Worm (Caenorhabditis elegans): ENCODE data around the gene F53F8.5.

Gene F53F8.5

DNA sequence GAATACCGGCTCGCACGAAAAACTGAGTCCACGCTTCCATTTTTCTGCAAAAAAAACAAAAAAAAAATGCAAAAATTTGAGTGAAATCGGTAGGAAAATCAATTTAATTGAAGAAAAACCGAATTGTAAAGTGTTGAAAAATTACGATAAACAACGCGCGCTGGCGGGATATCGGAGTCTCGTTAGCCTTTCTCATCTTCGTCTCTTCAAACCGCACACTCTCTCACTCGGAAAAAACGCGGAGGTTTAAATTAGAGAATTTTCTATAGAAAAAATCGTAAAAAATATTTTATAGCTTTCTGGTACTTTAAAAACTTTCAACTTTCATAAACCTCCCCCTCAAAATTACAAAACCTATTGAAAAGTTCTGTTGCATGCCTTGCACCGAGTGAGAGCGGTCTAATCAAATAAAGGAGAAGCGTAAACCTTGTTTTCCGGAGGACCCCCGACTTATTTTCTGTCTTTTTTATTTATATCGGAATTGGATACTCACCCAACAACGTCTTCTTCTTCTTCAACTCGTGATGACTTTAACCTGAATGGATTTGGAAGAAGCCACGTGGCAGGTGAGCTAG is at the start of gene F53F8.5, which contains the start of gene F53F8.6:
TSS of gene F53F8.5 (minus strand) at position 52 of the 575 bp plus-strand sequence.
TSS of gene F53F8.6 (plus strand) at position 230 of the 575 bp plus-strand sequence.
- TF ChIP-seq pes-1 (GFP tag; IDR thresholded peaks at IDR 0.05), result no peak
- TF ChIP-seq tbx-37 (GFP tag; conservative IDR thresholded peaks at IDR 0.05), result 0 out of 2 replicates have a peak, but pooled peaks have one; percentile 20

DNA sequence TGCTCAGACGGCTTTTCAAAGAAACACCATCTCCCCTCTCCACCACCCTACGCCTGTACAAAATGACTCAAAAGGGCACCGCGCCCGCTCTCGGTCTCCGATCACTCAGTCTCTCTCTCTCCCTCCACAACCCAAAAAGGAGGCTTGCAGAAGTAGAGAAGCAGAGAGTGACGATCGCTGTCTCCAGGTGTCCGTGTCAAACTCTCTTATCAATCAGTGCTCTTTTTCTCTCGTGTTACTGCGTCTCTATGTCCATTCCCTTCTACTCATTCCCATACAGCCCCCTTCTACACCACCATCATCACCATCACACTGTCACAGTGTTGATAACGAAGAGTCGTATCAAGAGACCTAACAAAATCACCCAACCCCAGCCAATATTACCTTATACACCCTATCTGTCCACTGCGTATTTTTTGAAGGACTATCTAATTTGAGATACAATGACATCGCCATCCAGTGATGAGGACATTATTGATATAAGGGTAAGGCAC is 48.8 kb upstream of the F53F8.5 start, which contains the start of gene pha-4:
TSS of gene pha-4 (plus strand) at position 444 of the 494 bp plus-strand sequence.
- no peak for TF ChIP-seq tbx-11 (GFP tag; IDR thresholded peaks at IDR 0.05)
- no peak for TF ChIP-seq ama-1 (optimal IDR thresholded peaks at IDR 0.05)
- TF ChIP-seq sea-1 (GFP tag; conservative IDR thresholded peaks at IDR 0.05), result no peak
- no peak for TF ChIP-seq tra-4 (tag; optimal IDR thresholded peaks at IDR 0.05)
- TF ChIP-seq scrt-1 (GFP tag; IDR thresholded peaks at IDR 0.05), result no peak
- TF ChIP-seq flt-1 (GFP tag; IDR thresholded peaks at IDR 0.05), result no peak
- TF ChIP-seq hnd-1 (tag; optimal IDR thresholded peaks at IDR 0.05), result no peak
- TF ChIP-seq aly-1 (tag; optimal IDR thresholded peaks at IDR 0.05), result no peak
- no peak for TF ChIP-seq ceh-36 (tag; optimal IDR thresholded peaks at IDR 0.05)
- no peak for TF ChIP-seq hmbx-1 (tag; optimal IDR thresholded peaks at IDR 0.05)
- TF ChIP-seq hmg-4 (GFP tag; optimal IDR thresholded peaks at IDR 0.05), result no peak

- TF ChIP-seq F13C5.2 (tag; optimal IDR thresholded peaks at IDR 0.05) (no peak), hmbx-1 (tag; optimal IDR thresholded peaks at IDR 0.05) (no peak), tbx-11 (GFP tag; IDR thresholded peaks at IDR 0.05) (no peak), hnd-1 (tag; optimal IDR thresholded peaks at IDR 0.05) (no peak), scrt-1 (GFP tag; IDR thresholded peaks at IDR 0.05) (no peak), B0310.2 (tag; optimal IDR thresholded peaks at IDR 0.05) (no peak), tra-4 (tag; optimal IDR thresholded peaks at IDR 0.05) (no peak), ceh-13 (GFP tag; optimal IDR thresholded peaks at IDR 0.05) (no peak), ets-7 (tag; optimal IDR thresholded peaks at IDR 0.05) (no peak), tbx-37 (GFP tag; conservative IDR thresholded peaks at IDR 0.05) (no peak), aly-1 (tag; optimal IDR thresholded peaks at IDR 0.05) (no peak), ama-1 (optimal IDR thresholded peaks at IDR 0.05) (no peak), sea-1 (GFP tag; conservative IDR thresholded peaks at IDR 0.05) (no peak), ceh-36 (tag; optimal IDR thresholded peaks at IDR 0.05) (no peak), pes-1 (GFP tag; IDR thresholded peaks at IDR 0.05) (no peak)
These were observed 45.2 kb upstream of the F53F8.5 start for ce11 chrV:20749098-20749497.

- TF ChIP-seq tbx-11 (GFP tag; IDR thresholded peaks at IDR 0.05) (0 out of 2 replicates have a peak, but pooled peaks have one; percentile 17), ama-1 (optimal IDR thresholded peaks at IDR 0.05) (no peak)
These were observed 44.1 kb upstream of the F53F8.5 start for ce11 chrV:20747964-20748363.

ce11 chrV:20746805-20747204 is 43.0 kb upstream of the F53F8.5 start:
- TF ChIP-seq scrt-1 (GFP tag; IDR thresholded peaks at IDR 0.05), result no peak
- no peak for TF ChIP-seq ama-1 (optimal IDR thresholded peaks at IDR 0.05)
- no peak for TF ChIP-seq pes-1 (GFP tag; IDR thresholded peaks at IDR 0.05)
- TF ChIP-seq aly-1 (tag; optimal IDR thresholded peaks at IDR 0.05), result no peak
- TF ChIP-seq ceh-36 (tag; optimal IDR thresholded peaks at IDR 0.05), result no peak
- TF ChIP-seq hmbx-1 (tag; optimal IDR thresholded peaks at IDR 0.05), result no peak
- TF ChIP-seq tbx-11 (GFP tag; IDR thresholded peaks at IDR 0.05), result no peak
- TF ChIP-seq tbx-37 (GFP tag; conservative IDR thresholded peaks at IDR 0.05), result no peak
- TF ChIP-seq sea-1 (GFP tag; conservative IDR thresholded peaks at IDR 0.05), result no peak
- TF ChIP-seq flt-1 (GFP tag; IDR thresholded peaks at IDR 0.05), result no peak
- no peak for TF ChIP-seq tra-4 (tag; optimal IDR thresholded peaks at IDR 0.05)

ce11 chrV:20745278-20745677 is 41.4 kb upstream of the F53F8.5 start:
- no peak for TF ChIP-seq ama-1 (optimal IDR thresholded peaks at IDR 0.05)
- no peak for TF ChIP-seq hmbx-1 (tag; optimal IDR thresholded peaks at IDR 0.05)
- no peak for TF ChIP-seq sea-1 (GFP tag; conservative IDR thresholded peaks at IDR 0.05)
- no peak for TF ChIP-seq hmg-4 (GFP tag; optimal IDR thresholded peaks at IDR 0.05)
- no peak for TF ChIP-seq ceh-36 (tag; optimal IDR thresholded peaks at IDR 0.05)

DNA sequence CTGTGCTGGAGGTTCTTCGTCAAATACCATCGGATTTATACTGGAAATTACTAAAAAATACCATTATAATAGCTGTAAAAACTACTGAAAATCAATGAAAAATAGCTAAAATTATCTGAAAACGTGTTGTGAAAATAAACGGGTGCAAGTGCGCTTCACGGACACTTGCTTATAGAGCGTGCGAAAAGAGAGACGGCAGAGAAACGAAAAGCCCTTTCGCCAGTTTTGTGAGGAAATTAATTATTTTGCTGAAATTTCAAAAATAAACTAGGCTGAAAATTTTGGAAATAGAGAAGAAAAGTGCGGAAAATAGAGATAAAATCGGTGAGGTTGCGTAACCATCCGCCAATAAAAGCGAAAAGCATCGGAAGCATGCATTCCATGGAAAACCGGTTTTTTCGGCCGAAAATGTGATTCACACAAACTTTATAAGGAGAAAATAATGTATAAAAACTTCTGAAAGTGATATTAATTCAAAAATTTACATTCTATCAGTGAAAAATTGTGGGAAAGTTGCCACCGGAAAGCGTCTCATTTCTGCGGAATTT is 40.5 kb upstream of the F53F8.5 start, which contains the start of gene dnj-25:
TSS of gene dnj-25 (minus strand) at position 57 of the 548 bp plus-strand sequence.
- peak; percentile 27 for TF ChIP-seq F13C5.2 (tag; optimal IDR thresholded peaks at IDR 0.05)
- TF ChIP-seq tra-4 (tag; optimal IDR thresholded peaks at IDR 0.05), result no peak

- TF ChIP-seq pes-1 (GFP tag; IDR thresholded peaks at IDR 0.05) (no peak), aly-1 (tag; optimal IDR thresholded peaks at IDR 0.05) (no peak), F13C5.2 (tag; optimal IDR thresholded peaks at IDR 0.05) (no peak)
These were observed 35.5 kb upstream of the F53F8.5 start for ce11 chrV:20739387-20739786.

- TF ChIP-seq pes-1 (GFP tag; IDR thresholded peaks at IDR 0.05), result no peak
- no peak for TF ChIP-seq sea-1 (GFP tag; conservative IDR thresholded peaks at IDR 0.05)
- no peak for TF ChIP-seq hnd-1 (tag; optimal IDR thresholded peaks at IDR 0.05)
- TF ChIP-seq ets-7 (tag; optimal IDR thresholded peaks at IDR 0.05), result no peak
- no peak for TF ChIP-seq hmg-4 (GFP tag; optimal IDR thresholded peaks at IDR 0.05)
- no peak for TF ChIP-seq B0310.2 (tag; optimal IDR thresholded peaks at IDR 0.05)
- TF ChIP-seq ama-1 (optimal IDR thresholded peaks at IDR 0.05), result no peak
- TF ChIP-seq ceh-13 (GFP tag; optimal IDR thresholded peaks at IDR 0.05), result no peak
- no peak for TF ChIP-seq flt-1 (GFP tag; IDR thresholded peaks at IDR 0.05)
- no peak for TF ChIP-seq ceh-36 (tag; optimal IDR thresholded peaks at IDR 0.05)
- TF ChIP-seq aly-1 (tag; optimal IDR thresholded peaks at IDR 0.05), result no peak
- no peak for TF ChIP-seq tbx-37 (GFP tag; conservative IDR thresholded peaks at IDR 0.05)
- no peak for TF ChIP-seq tra-4 (tag; optimal IDR thresholded peaks at IDR 0.05)
- no peak for TF ChIP-seq tbx-11 (GFP tag; IDR thresholded peaks at IDR 0.05)
- TF ChIP-seq hmbx-1 (tag; optimal IDR thresholded peaks at IDR 0.05), result no peak
- no peak for TF ChIP-seq F13C5.2 (tag; optimal IDR thresholded peaks at IDR 0.05)
These were observed 30.8 kb upstream of the F53F8.5 start, which contains the start of gene srxa-6 for ce11 chrV:20734658-20735057. TSS of gene srxa-6 (plus strand) at chrV:20734958.
